Fruit fly (Drosophila melanogaster): ENCODE data around the gene JhI-21.

DNA sequence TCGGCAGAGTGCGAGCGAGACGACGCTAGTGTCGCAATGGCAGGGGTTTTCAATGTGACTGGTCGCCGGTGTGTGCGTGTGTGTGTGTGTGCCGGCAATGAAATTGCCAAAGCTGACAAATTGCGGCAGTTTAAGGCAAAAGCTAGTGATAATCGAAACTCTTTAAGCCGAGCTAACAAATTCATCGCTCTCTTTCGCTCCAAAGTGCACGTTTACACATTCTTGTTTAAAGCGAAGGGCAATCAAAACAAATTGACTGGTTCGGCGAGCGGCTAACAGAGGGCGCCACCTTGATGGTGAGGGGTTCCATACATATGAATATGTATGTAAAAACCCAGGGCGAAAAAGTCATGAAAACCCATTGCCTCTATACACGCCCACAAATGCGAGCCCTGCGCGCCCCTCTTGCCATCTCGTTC is 52.0 kb downstream of the JhI-21 start:
- TF ChIP-seq psq (optimal IDR thresholded peaks at IDR 0.05) (no peak), pan (optimal IDR thresholded peaks at IDR 0.05) (no peak)
